Fruit fly (Drosophila melanogaster): Measurements from ENCODE around the gene wge.
A peak's percentile ranks its signal among the peaks of the same experiment; 100 is the strongest.

Gene wge

dm6 chr3R:22663115-22663514 lies 57.8 kb downstream of the wge start:
- TF ChIP-seq Pif1A (GFP tag; optimal IDR thresholded peaks at IDR 0.05): peak; percentile 72
- TF ChIP-seq Pif1B (GFP tag; optimal IDR thresholded peaks at IDR 0.05): no peak
- TF ChIP-seq CG34367 (tag; optimal IDR thresholded peaks at IDR 0.05): peak; percentile 61
- TF ChIP-seq EcR (GFP tag; optimal IDR thresholded peaks at IDR 0.05): no peak
- peak; percentile 62 for TF ChIP-seq CG15710 (tag; optimal IDR thresholded peaks at IDR 0.05)
- no peak for TF ChIP-seq CG12605 (GFP tag; IDR thresholded peaks at IDR 0.05)
- TF ChIP-seq CG8159 (tag; optimal IDR thresholded peaks at IDR 0.05): peak; percentile 28
- TF ChIP-seq CG9948 (tag; optimal IDR thresholded peaks at IDR 0.05): peak; percentile 45
- TF ChIP-seq CG8301 (tag; optimal IDR thresholded peaks at IDR 0.05): peak; percentile 45
- no peak for TF ChIP-seq gl (tag; optimal IDR thresholded peaks at IDR 0.05)
- peak; percentile 21; the same call in 1 of the 2 replicates for TF ChIP-seq Ets98B (GFP tag; IDR thresholded peaks at IDR 0.05)
- peak; percentile 37 for TF ChIP-seq CG14655 (GFP tag; optimal IDR thresholded peaks at IDR 0.05)
- no peak for TF ChIP-seq fd96Ca (GFP tag; IDR thresholded peaks at IDR 0.05)
- TF ChIP-seq CG32121 (GFP tag; IDR thresholded peaks at IDR 0.05): peak; percentile 61
- peak; percentile 68 for TF ChIP-seq CG4496 (GFP tag; IDR thresholded peaks at IDR 0.05)
